Worm (Caenorhabditis elegans) whole organism, young adult: Measurements from ENCODE around the gene zfp-1.

Source experiments
- B0035.1 ChIP-seq: sonication (generic microtip); optimal IDR thresholded peaks from 2 replicates; lab custom pipeline; 2016; ENCODE audit warnings: missing genetic modification characterization, mild to moderate bottlenecking, missing compliant biosample characterization, missing genotype, missing genetic modification reagents
- F22D6.2 ChIP-seq: sonication (generic microtip); optimal IDR thresholded peaks from 2 replicates; lab custom pipeline; 2016; ENCODE audit warnings: mild to moderate bottlenecking, missing genetic modification characterization, missing compliant biosample characterization
- F23B12.7 ChIP-seq: sonication (generic microtip); optimal IDR thresholded peaks from 2 replicates; lab custom pipeline; 2017; ENCODE audit warnings: missing genetic modification characterization, mild to moderate bottlenecking, missing compliant biosample characterization, antibody characterized with exemption, moderate library complexity; ENCODE audit not compliant: insufficient read depth
- F37B4.10 ChIP-seq: fragments of 200-800 bp; sonication (Bioruptor generic); IDR thresholded peaks from 2 replicates; pipeline ENCODE4 v1.3.6; 2022; ENCODE audit warnings: missing genetic modification characterization, missing compliant biosample characterization
- F57A8.1 ChIP-seq: fragments of 200-800 bp; sonication (Bioruptor generic); optimal IDR thresholded peaks from 2 replicates; lab custom pipeline; 2018; ENCODE audit warnings: mild to moderate bottlenecking, missing genetic modification characterization, moderate library complexity, missing compliant biosample characterization
- F57C9.4 ChIP-seq: sonication (generic microtip); optimal IDR thresholded peaks from 2 replicates; lab custom pipeline; 2017; ENCODE audit warnings: mild to moderate bottlenecking, missing genetic modification characterization, missing compliant biosample characterization
- T07F8.4 ChIP-seq: sonication (generic microtip); optimal IDR thresholded peaks from 2 replicates; lab custom pipeline; 2016; ENCODE audit warnings: mild to moderate bottlenecking, missing genetic modification characterization, moderate library complexity, missing compliant biosample characterization
- T26A5.8 ChIP-seq: sonication (generic microtip); optimal IDR thresholded peaks from 2 replicates; lab custom pipeline; 2016; ENCODE audit warnings: missing genetic modification characterization, missing compliant biosample characterization
- Y53G8AR.9 ChIP-seq: fragments of 200-800 bp; sonication (Bioruptor generic); conservative IDR thresholded peaks from 2 replicates; pipeline ENCODE4 v1.3.6; 2022; ENCODE audit warnings: missing genetic modification reagents, missing genetic modification characterization, missing compliant biosample characterization
- Y56A3A.18 ChIP-seq: fragments of 200-800 bp; sonication (Bioruptor generic); IDR thresholded peaks from 2 replicates; pipeline ENCODE4 v1.3.6; 2022; ENCODE audit warnings: missing genetic modification reagents, missing genetic modification characterization, missing compliant biosample characterization
- ZK185.1 ChIP-seq: sonication (generic microtip); optimal IDR thresholded peaks from 2 replicates; lab custom pipeline; 2016; ENCODE audit warnings: mild to moderate bottlenecking, missing genetic modification characterization, missing compliant biosample characterization; ENCODE audit not compliant: poor library complexity, severe bottlenecking
- akir-1 ChIP-seq: fragments of 200-800 bp; sonication (Bioruptor generic); optimal IDR thresholded peaks from 2 replicates; lab custom pipeline; 2018; ENCODE audit warnings: mild to moderate bottlenecking, missing genetic modification characterization, moderate library complexity, missing compliant biosample characterization
- ama-1 ChIP-seq, 3 experiments: fragments of 150-350 bp in 1 of 3; sonication (generic microtip) in 2 of 3; optimal IDR thresholded peaks; 2 replicates each; lab custom pipeline; 2014 to 2018; ENCODE audit warnings: missing biosample characterization in 2 of 3, missing genetic modification characterization in 2 of 3, missing genetic modification reagents in 2 of 3
- aptf-2 ChIP-seq: fragments of 200-800 bp; sonication (Bioruptor generic); conservative IDR thresholded peaks from 2 replicates; pipeline ENCODE4 v1.3.6; 2022; ENCODE audit warnings: missing genetic modification reagents, missing genetic modification characterization, missing compliant biosample characterization
- aptf-3 ChIP-seq: fragments of 200-800 bp; sonication (Bioruptor generic); IDR thresholded peaks from 2 replicates; pipeline ENCODE4 v1.3.6; 2022; ENCODE audit warnings: missing genetic modification characterization, missing compliant biosample characterization
- attf-3 ChIP-seq: fragments of 200-800 bp; sonication (Bioruptor generic); conservative IDR thresholded peaks from 2 replicates; pipeline ENCODE4 v1.3.6; 2022; ENCODE audit warnings: missing genetic modification reagents, missing genetic modification characterization, missing compliant biosample characterization
- attf-5 ChIP-seq: fragments of 200-800 bp; sonication (Bioruptor generic); optimal IDR thresholded peaks from 2 replicates; lab custom pipeline; 2018; ENCODE audit warnings: mild to moderate bottlenecking, missing genetic modification characterization, missing compliant biosample characterization
- attf-6 ChIP-seq: fragments of 200-800 bp; sonication (Bioruptor generic); IDR thresholded peaks from 2 replicates; pipeline ENCODE4 v1.3.6; 2022; ENCODE audit warnings: missing genetic modification reagents, missing genetic modification characterization, missing compliant biosample characterization
- ccch-3 ChIP-seq: fragments of 200-800 bp; sonication (Bioruptor generic); optimal IDR thresholded peaks from 2 replicates; lab custom pipeline; 2018; ENCODE audit warnings: mild to moderate bottlenecking, missing genetic modification characterization, missing compliant biosample characterization
- cebp-2 ChIP-seq: fragments of 200-800 bp; sonication (Bioruptor generic); IDR thresholded peaks from 2 replicates; pipeline ENCODE4 v1.3.6; 2022; ENCODE audit warnings: missing genetic modification characterization, missing compliant biosample characterization
- ceh-27 ChIP-seq: fragments of 200-800 bp; sonication (Bioruptor generic); optimal IDR thresholded peaks from 2 replicates; lab custom pipeline; 2018; ENCODE audit warnings: mild to moderate bottlenecking, missing genetic modification characterization, moderate library complexity, missing compliant biosample characterization
- ceh-58 ChIP-seq: fragments of 200-800 bp; sonication (Bioruptor generic); IDR thresholded peaks from 2 replicates; pipeline ENCODE4 v1.3.6; 2022; ENCODE audit warnings: missing genetic modification characterization, missing compliant biosample characterization
- ceh-79 ChIP-seq: sonication (generic microtip); optimal IDR thresholded peaks from 2 replicates; lab custom pipeline; 2017; ENCODE audit warnings: mild to moderate bottlenecking, missing genetic modification characterization, missing compliant biosample characterization
- die-1 ChIP-seq: sonication (generic microtip); optimal IDR thresholded peaks from 2 replicates; lab custom pipeline; 2016; ENCODE audit warnings: missing genotype, mild to moderate bottlenecking, missing genetic modification characterization, missing compliant biosample characterization
- efl-1 ChIP-seq: fragments of 150-350 bp; optimal IDR thresholded peaks from 2 replicates; lab custom pipeline; 2014; ENCODE audit warnings: missing biosample characterization, missing genetic modification reagents, missing genetic modification characterization
- ekl-4 ChIP-seq: fragments of 200-800 bp; sonication (Bioruptor generic); IDR thresholded peaks from 2 replicates; pipeline ENCODE4 v1.3.6; 2022; ENCODE audit warnings: missing genetic modification reagents, missing genetic modification characterization, missing compliant biosample characterization
- gei-17 ChIP-seq: fragments of 200-800 bp; sonication (Bioruptor generic); optimal IDR thresholded peaks from 2 replicates; lab custom pipeline; 2018; ENCODE audit warnings: mild to moderate bottlenecking, missing genetic modification characterization, missing compliant biosample characterization
- him-1 ChIP-seq: sonication (generic microtip); optimal IDR thresholded peaks from 2 replicates; lab custom pipeline; 2016; ENCODE audit warnings: missing genotype, missing genetic modification reagents, missing genetic modification characterization, missing compliant biosample characterization
- let-526 ChIP-seq: fragments of 200-800 bp; sonication (Bioruptor generic); IDR thresholded peaks from 2 replicates; pipeline ENCODE4 v1.3.6; 2022; ENCODE audit warnings: missing genetic modification reagents, missing genetic modification characterization, missing compliant biosample characterization
- let-607 ChIP-seq, 2 experiments: fragments of 200-800 bp in 1 of 2; sonication (Bioruptor generic) in 1 of 2; sonication (generic microtip) in 1 of 2; optimal IDR thresholded peaks; 2 replicates each; lab custom pipeline; 2016 to 2018; ENCODE audit warnings: mild to moderate bottlenecking in 2 of 2, missing compliant biosample characterization in 2 of 2, missing genetic modification characterization in 2 of 2, moderate library complexity in 2 of 2, missing genotype in 1 of 2
- lin-26 ChIP-seq: fragments of 200-800 bp; sonication (Bioruptor generic); IDR thresholded peaks from 2 replicates; pipeline ENCODE4 v1.3.6; 2022; ENCODE audit warnings: missing genetic modification reagents, missing genetic modification characterization, missing compliant biosample characterization
- lin-54 ChIP-seq: fragments of 200-800 bp; sonication (Bioruptor generic); optimal IDR thresholded peaks from 2 replicates; lab custom pipeline; 2018; ENCODE audit warnings: mild to moderate bottlenecking, missing genetic modification characterization, missing compliant biosample characterization
- lir-1 ChIP-seq: fragments of 200-800 bp; sonication (Bioruptor generic); conservative IDR thresholded peaks from 2 replicates; pipeline ENCODE4 v1.3.6; 2022; ENCODE audit warnings: missing genetic modification reagents, missing genetic modification characterization, missing compliant biosample characterization
- lsl-1 ChIP-seq: fragments of 200-800 bp; sonication (Bioruptor generic); optimal IDR thresholded peaks from 2 replicates; lab custom pipeline; 2018; ENCODE audit warnings: mild to moderate bottlenecking, missing genetic modification characterization, moderate library complexity, missing compliant biosample characterization
- lsy-27 ChIP-seq: sonication (generic microtip); optimal IDR thresholded peaks from 2 replicates; lab custom pipeline; 2017; ENCODE audit warnings: missing genetic modification characterization, mild to moderate bottlenecking, missing compliant biosample characterization, antibody characterized with exemption, missing genotype, borderline replicate concordance; ENCODE audit not compliant: insufficient read depth
- madf-6 ChIP-seq: fragments of 200-800 bp; sonication (Bioruptor generic); IDR thresholded peaks from 2 replicates; pipeline ENCODE4 v1.3.6; 2022; ENCODE audit warnings: missing genetic modification reagents, missing genetic modification characterization, missing compliant biosample characterization
- mcd-1 ChIP-seq: fragments of 200-800 bp; sonication (Bioruptor generic); IDR thresholded peaks from 2 replicates; pipeline ENCODE4 v1.3.6; 2022; ENCODE audit warnings: missing genetic modification reagents, missing genetic modification characterization, missing compliant biosample characterization
- mes-4 ChIP-seq: sonication (generic microtip); optimal IDR thresholded peaks from 2 replicates; lab custom pipeline; 2016; ENCODE audit warnings: missing genotype, missing genetic modification characterization, missing compliant biosample characterization
- mxl-1 ChIP-seq: sonication (generic microtip); optimal IDR thresholded peaks from 2 replicates; lab custom pipeline; 2016; ENCODE audit warnings: missing genetic modification characterization, missing compliant biosample characterization
- nfya-1 ChIP-seq: sonication (generic microtip); optimal IDR thresholded peaks from 2 replicates; lab custom pipeline; 2017; ENCODE audit warnings: antibody characterized with exemption, missing compliant biosample characterization, missing genetic modification characterization, borderline replicate concordance; ENCODE audit not compliant: insufficient read depth
- nhr-80 ChIP-seq: sonication (generic microtip); optimal IDR thresholded peaks from 2 replicates; lab custom pipeline; 2016; ENCODE audit warnings: missing genetic modification characterization, missing compliant biosample characterization
- repo-1 ChIP-seq: sonication (generic microtip); optimal IDR thresholded peaks from 2 replicates; lab custom pipeline; 2017; ENCODE audit warnings: mild to moderate bottlenecking, missing genetic modification characterization, missing compliant biosample characterization
- sdz-38 ChIP-seq: sonication (generic microtip); optimal IDR thresholded peaks from 2 replicates; lab custom pipeline; 2016; ENCODE audit warnings: missing genotype, missing genetic modification characterization, missing compliant biosample characterization
- tbp1 ChIP-seq: fragments of 200-800 bp; sonication (Bioruptor generic); optimal IDR thresholded peaks from 2 replicates; lab custom pipeline; 2018; ENCODE audit warnings: mild to moderate bottlenecking, missing genetic modification characterization, missing compliant biosample characterization
- tlf-1 ChIP-seq: fragments of 200-800 bp; sonication (Bioruptor generic); optimal IDR thresholded peaks from 2 replicates; lab custom pipeline; 2018; ENCODE audit warnings: mild to moderate bottlenecking, missing genetic modification characterization, missing compliant biosample characterization
- unc-130 ChIP-seq: sonication (generic microtip); optimal IDR thresholded peaks from 2 replicates; lab custom pipeline; 2016; ENCODE audit warnings: missing genetic modification reagents, missing genetic modification characterization, missing compliant biosample characterization
- xnd-1 ChIP-seq: sonication (generic microtip); optimal IDR thresholded peaks from 2 replicates; lab custom pipeline; 2016; ENCODE audit warnings: missing genotype, missing genetic modification reagents, missing genetic modification characterization, missing compliant biosample characterization
- ztf-22 ChIP-seq: fragments of 200-800 bp; sonication (Bioruptor generic); optimal IDR thresholded peaks from 2 replicates; lab custom pipeline; 2018; ENCODE audit warnings: mild to moderate bottlenecking, missing genetic modification characterization, moderate library complexity, missing compliant biosample characterization

Gene zfp-1

DNA sequence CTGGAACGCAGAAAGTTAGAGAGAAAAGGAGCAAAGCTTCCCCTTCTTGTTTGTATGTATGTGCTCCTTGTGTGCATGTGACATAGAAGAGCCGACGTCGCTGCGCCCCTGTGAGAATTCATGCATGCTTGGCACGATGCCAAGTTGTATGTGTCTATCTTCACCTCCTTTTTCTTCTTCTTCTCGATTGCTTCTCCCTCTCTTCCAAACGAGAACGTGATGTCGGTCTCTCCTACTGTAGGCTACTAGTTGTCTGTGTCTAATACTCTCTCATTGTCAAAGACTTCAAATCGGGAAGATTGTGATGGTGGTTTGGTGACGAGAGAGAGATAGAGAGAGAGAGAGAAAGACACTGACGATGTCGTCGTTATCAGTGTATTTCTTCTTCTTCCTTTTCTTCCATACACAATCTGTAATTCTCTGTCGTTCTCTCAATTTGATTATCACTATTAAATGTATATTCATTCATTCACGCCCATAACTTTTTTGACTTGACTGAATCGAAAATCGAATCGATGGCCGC lies 5.9 kb downstream of the zfp-1 start (continued):
- peak; percentile 61 for TF ChIP-seq die-1 (tag; lab: Kevin White, UChicago)
- no peak for TF ChIP-seq madf-6
- no peak for TF ChIP-seq ceh-79
- peak; percentile 55 for TF ChIP-seq mcd-1 (GFP tag; lab: Robert Waterston, UW)
- peak; percentile 84 for TF ChIP-seq ZK185.1 (tag; lab: Kevin White, UChicago)
- TF ChIP-seq ekl-4 = no peak
- TF ChIP-seq gei-17 = no peak
- TF ChIP-seq him-1 (tag; lab: Kevin White, UChicago) = no peak
- TF ChIP-seq attf-3 (GFP tag; lab: Robert Waterston, UW) = no peak; the same call in 1 of the 2 replicates
- no peak for TF ChIP-seq efl-1 (GFP tag; lab: Kevin White, UChicago)
- TF ChIP-seq F23B12.7 (tag; lab: Kevin White, UChicago) = no peak
- TF ChIP-seq F57A8.1 = no peak
- TF ChIP-seq ztf-22 (GFP tag; lab: Kevin White, UChicago) = peak; percentile 81
- peak; percentile 20 for TF ChIP-seq lin-54
- TF ChIP-seq Y53G8AR.9 (GFP tag; lab: Robert Waterston, UW) = no peak
- no peak for TF ChIP-seq aptf-2 (GFP tag; lab: Robert Waterston, UW)
- TF ChIP-seq sdz-38 (tag; lab: Kevin White, UChicago) = no peak
- no peak for TF ChIP-seq F37B4.10 (GFP tag; lab: Robert Waterston, UW)
- TF ChIP-seq let-526 (GFP tag; lab: Robert Waterston, UW) = no peak
- peak; percentile 9 for TF ChIP-seq tlf-1 (GFP tag; lab: Kevin White, UChicago)
- TF ChIP-seq mxl-1 (tag; lab: Kevin White, UChicago) = no peak
- no peak for TF ChIP-seq nfya-1 (tag; lab: Kevin White, UChicago)
- TF ChIP-seq B0035.1 (tag; lab: Kevin White, UChicago) = no peak
- TF ChIP-seq cebp-2 (GFP tag; lab: Robert Waterston, UW) = no peak
- TF ChIP-seq unc-130 (GFP tag; lab: Kevin White, UChicago) = no peak
- TF ChIP-seq ceh-58 (GFP tag; lab: Robert Waterston, UW) = no peak
- TF ChIP-seq let-607 (tag; optimal IDR thresholded peaks at IDR 0.05; lab: Kevin White, UChicago) = peak; percentile 9 to 78
- peak; percentile 69; the same call in 1 of the 2 replicates for TF ChIP-seq lin-26 (GFP tag; lab: Robert Waterston, UW)
- no peak for TF ChIP-seq Y56A3A.18 (GFP tag; lab: Robert Waterston, UW)
- peak; percentile 99 for TF ChIP-seq nhr-80 (tag; lab: Kevin White, UChicago)
- no peak for TF ChIP-seq lir-1
- TF ChIP-seq mes-4 (tag; lab: Kevin White, UChicago) = no peak
- no peak for TF ChIP-seq akir-1
- TF ChIP-seq lsl-1 (GFP tag; lab: Kevin White, UChicago) = peak; percentile 9
- peak; percentile 29 for TF ChIP-seq F22D6.2 (tag; lab: Kevin White, UChicago)
- TF ChIP-seq repo-1 = no peak
- TF ChIP-seq attf-6 (GFP tag; lab: Robert Waterston, UW) = no peak
- TF ChIP-seq lsy-27 (tag; lab: Kevin White, UChicago) = no peak
- no peak for TF ChIP-seq F57C9.4
- peak; percentile 89 for TF ChIP-seq attf-5
- no peak for TF ChIP-seq T26A5.8
- TF ChIP-seq xnd-1 (tag; lab: Kevin White, UChicago) = no peak
- TF ChIP-seq ceh-27 (GFP tag; lab: Kevin White, UChicago) = peak; percentile 23
- no peak for TF ChIP-seq aptf-3 (GFP tag; lab: Robert Waterston, UW)
- TF ChIP-seq ama-1 (optimal IDR thresholded peaks at IDR 0.05; lab: Kevin White, UChicago) = no peak
- no peak for TF ChIP-seq ama-1 (GFP tag; optimal IDR thresholded peaks at IDR 0.05; lab: Kevin White, UChicago)
- peak; percentile 46 for TF ChIP-seq tbp1 (GFP tag; lab: Kevin White, UChicago)
- TF ChIP-seq ccch-3 (GFP tag; lab: Kevin White, UChicago) = no peak
- TF ChIP-seq T07F8.4 = no peak
